Worm (Caenorhabditis elegans): ENCODE measurements around the gene EEED8.15.

ce11 chrII:5455650-5456355, 36.8 kb downstream of the EEED8.15 start, which contains the start of gene daz-1:
- TF ChIP-seq dao-5 (tag; optimal IDR thresholded peaks at IDR 0.05) = no peak
- no peak for TF ChIP-seq him-1 (tag; optimal IDR thresholded peaks at IDR 0.05)
